Worm (Caenorhabditis elegans) whole organism, L1 larva: ENCODE results near the gene prdx-3.

Source experiments
- C16A3.4 ChIP-seq: fragments of 150-350 bp; optimal IDR thresholded peaks from 2 replicates; lab custom pipeline; 2014; ENCODE audit warnings: missing biosample characterization, missing genetic modification characterization
- C34B4.2 ChIP-seq: sonication (generic microtip); optimal IDR thresholded peaks from 2 replicates; lab custom pipeline; 2017; ENCODE audit warnings: mild to moderate bottlenecking, missing genetic modification characterization, missing compliant biosample characterization
- Y116A8C.19 ChIP-seq: sonication (generic microtip); optimal IDR thresholded peaks from 2 replicates; lab custom pipeline; 2016; ENCODE audit warnings: missing compliant biosample characterization, missing genetic modification characterization, borderline replicate concordance
- aly-2 ChIP-seq: fragments of 150-350 bp; optimal IDR thresholded peaks from 2 replicates; lab custom pipeline; 2014; ENCODE audit warnings: missing biosample characterization, missing genetic modification characterization
- ama-1 ChIP-seq: fragments of 150-350 bp; optimal IDR thresholded peaks from 2 replicates; lab custom pipeline; 2014
- ceh-63 ChIP-seq: fragments of 200-800 bp; sonication (Bioruptor generic); optimal IDR thresholded peaks from 2 replicates; lab custom pipeline; 2018; ENCODE audit warnings: mild to moderate bottlenecking, missing genetic modification characterization, missing compliant biosample characterization
- ceh-8 ChIP-seq: fragments of 200-800 bp; sonication (Bioruptor generic); optimal IDR thresholded peaks from 2 replicates; lab custom pipeline; 2018; ENCODE audit warnings: mild to moderate bottlenecking, missing genetic modification characterization, moderate library complexity, missing compliant biosample characterization
- ceh-82 ChIP-seq, 3 experiments: fragments of 150-350 bp in 1 of 3; sonication (generic microtip) in 2 of 3; optimal IDR thresholded peaks; 2 replicates each; lab custom pipeline; 2014 to 2017; ENCODE audit warnings: missing biosample characterization in 3 of 3, missing genetic modification characterization in 3 of 3
- ceh-88 ChIP-seq: fragments of 200-800 bp; sonication (Bioruptor generic); IDR thresholded peaks from 2 replicates; pipeline ENCODE4 v1.3.6; 2022; ENCODE audit warnings: missing genetic modification characterization, missing compliant biosample characterization
- ceh-90 ChIP-seq: sonication (generic microtip); optimal IDR thresholded peaks from 2 replicates; lab custom pipeline; 2016; ENCODE audit warnings: missing genetic modification characterization, missing compliant biosample characterization
- dpl-1 ChIP-seq, 3 experiments: fragments of 150-350 bp in 2 of 3; sonication (generic microtip) in 1 of 3; optimal IDR thresholded peaks; 2 replicates each; lab custom pipeline; 2014 to 2017; ENCODE audit warnings: missing biosample characterization in 3 of 3, missing genetic modification characterization in 3 of 3, missing genetic modification reagents in 3 of 3
- dsc-1 ChIP-seq: sonication (generic microtip); optimal IDR thresholded peaks from 2 replicates; lab custom pipeline; 2016; ENCODE audit warnings: mild to moderate bottlenecking, missing genetic modification characterization, missing compliant biosample characterization
- efl-1 ChIP-seq, 4 experiments: fragments of 150-350 bp; optimal IDR thresholded peaks in 3 of 4; peaks in 1 of 4; 1 replicate in 1 of 4; 2 replicates in 3 of 4; lab custom pipeline; 2014; ENCODE audit warnings: missing biosample characterization in 2 of 4, missing genetic modification characterization in 2 of 4, missing genetic modification reagents in 2 of 4
- efl-3 ChIP-seq: fragments of 200-800 bp; sonication (Bioruptor generic); optimal IDR thresholded peaks from 2 replicates; lab custom pipeline; 2018; ENCODE audit warnings: mild to moderate bottlenecking, missing genetic modification characterization, missing compliant biosample characterization
- egl-13 ChIP-seq: sonication (generic microtip); optimal IDR thresholded peaks from 2 replicates; lab custom pipeline; 2016; ENCODE audit warnings: missing genotype, missing genetic modification reagents, missing genetic modification characterization, missing compliant biosample characterization
- elt-2 ChIP-seq: sonication (generic microtip); optimal IDR thresholded peaks from 2 replicates; lab custom pipeline; 2016; ENCODE audit warnings: missing genetic modification characterization, mild to moderate bottlenecking, inconsistent platforms, missing compliant biosample characterization, missing genetic modification reagents
- elt-3 ChIP-seq, 6 experiments: fragments of 150-350 bp in 1 of 6; sonication (generic microtip); optimal IDR thresholded peaks; 2 replicates each; lab custom pipeline; 2017 to 2018; ENCODE audit warnings: missing biosample characterization in 6 of 6, missing genetic modification characterization in 6 of 6, inconsistent platforms in 1 of 6
- ets-5 ChIP-seq: fragments of 200-800 bp; sonication (Bioruptor generic); IDR thresholded peaks from 2 replicates; pipeline ENCODE4 v1.3.6; 2022; ENCODE audit warnings: missing genetic modification characterization, missing compliant biosample characterization
- fkh-8 ChIP-seq: sonication (generic microtip); optimal IDR thresholded peaks from 2 replicates; lab custom pipeline; 2016; ENCODE audit warnings: mild to moderate bottlenecking, missing genetic modification characterization, missing compliant biosample characterization
- fos-1 ChIP-seq: fragments of 150-350 bp; optimal IDR thresholded peaks from 2 replicates; lab custom pipeline; 2014; ENCODE audit warnings: missing biosample characterization, missing genetic modification characterization
- grh-1 ChIP-seq: fragments of 200-800 bp; sonication (Bioruptor generic); IDR thresholded peaks from 2 replicates; pipeline ENCODE4 v1.3.6; 2022; ENCODE audit warnings: missing genetic modification reagents, missing genetic modification characterization, missing compliant biosample characterization
- hlh-17 ChIP-seq: fragments of 200-800 bp; sonication (Bioruptor generic); optimal IDR thresholded peaks from 2 replicates; lab custom pipeline; 2018; ENCODE audit warnings: missing genetic modification characterization, mild to moderate bottlenecking, missing compliant biosample characterization, moderate library complexity, borderline replicate concordance
- lin-35 ChIP-seq, 2 experiments: fragments of 150-350 bp; optimal IDR thresholded peaks; 2 replicates each; lab custom pipeline; 2014; ENCODE audit warnings: missing biosample characterization in 2 of 2, missing genetic modification characterization in 2 of 2, missing genetic modification reagents in 2 of 2
- lsy-2 ChIP-seq, 2 experiments: fragments of 150-350 bp; optimal IDR thresholded peaks; 2 replicates each; lab custom pipeline; 2014; ENCODE audit warnings: missing biosample characterization in 2 of 2, missing genetic modification characterization in 2 of 2
- mab-9 ChIP-seq: fragments of 200-800 bp; sonication (Bioruptor generic); IDR thresholded peaks from 2 replicates; pipeline ENCODE4 v1.3.6; 2022; ENCODE audit warnings: missing genetic modification reagents, missing genetic modification characterization, missing compliant biosample characterization
- mep-1 ChIP-seq: fragments of 150-350 bp; optimal IDR thresholded peaks from 2 replicates; lab custom pipeline; 2014; ENCODE audit warnings: missing biosample characterization, missing genetic modification characterization
- nhr-12 ChIP-seq: sonication (generic microtip); optimal IDR thresholded peaks from 2 replicates; lab custom pipeline; 2017; ENCODE audit warnings: missing biosample characterization, missing genetic modification characterization
- nhr-19 ChIP-seq: fragments of 200-800 bp; sonication (Bioruptor generic); conservative IDR thresholded peaks from 2 replicates; pipeline ENCODE4 v1.3.6; 2022; ENCODE audit warnings: missing genetic modification characterization, missing compliant biosample characterization
- nhr-28 ChIP-seq: fragments of 150-350 bp; optimal IDR thresholded peaks from 2 replicates; lab custom pipeline; 2014; ENCODE audit warnings: missing biosample characterization, missing genetic modification characterization
- nhr-71 ChIP-seq: sonication (generic microtip); optimal IDR thresholded peaks from 2 replicates; lab custom pipeline; 2016; ENCODE audit warnings: mild to moderate bottlenecking, missing genetic modification characterization, moderate library complexity, missing compliant biosample characterization
- nhr-77 ChIP-seq: fragments of 150-350 bp; optimal IDR thresholded peaks from 2 replicates; lab custom pipeline; 2014; ENCODE audit warnings: missing biosample characterization, missing genetic modification characterization
- nhr-84 ChIP-seq: sonication (generic microtip); optimal IDR thresholded peaks from 2 replicates; lab custom pipeline; 2017; ENCODE audit warnings: missing biosample characterization, missing genetic modification characterization
- nhr-85 ChIP-seq: sonication (generic microtip); peaks from one replicate; lab custom pipeline; 2016; ENCODE audit warnings: missing genetic modification characterization, inconsistent platforms, missing compliant biosample characterization
- nhr-90 ChIP-seq: sonication (generic microtip); optimal IDR thresholded peaks from 2 replicates; lab custom pipeline; 2016; ENCODE audit warnings: mild to moderate bottlenecking, missing genetic modification characterization, missing compliant biosample characterization; ENCODE audit not compliant: poor library complexity
- pag-3 ChIP-seq: sonication (generic microtip); optimal IDR thresholded peaks from 2 replicates; lab custom pipeline; 2017; ENCODE audit warnings: missing genetic modification characterization, mild to moderate bottlenecking, missing compliant biosample characterization, antibody characterized with exemption, borderline replicate concordance; ENCODE audit not compliant: insufficient read depth
- pax-3 ChIP-seq: fragments of 200-800 bp; sonication (Bioruptor generic); optimal IDR thresholded peaks from 2 replicates; lab custom pipeline; 2018; ENCODE audit warnings: mild to moderate bottlenecking, missing genetic modification characterization, moderate library complexity, missing compliant biosample characterization
- pqm-1 ChIP-seq: sonication (generic microtip); optimal IDR thresholded peaks from 3 replicates; lab custom pipeline; 2017; ENCODE audit warnings: missing biosample characterization, missing genetic modification characterization
- rnt-1 ChIP-seq: sonication (generic microtip); optimal IDR thresholded peaks from 2 replicates; lab custom pipeline; 2016; ENCODE audit warnings: mild to moderate bottlenecking, missing genetic modification characterization, moderate library complexity, missing compliant biosample characterization
- snpc-4 ChIP-seq: fragments of 150-350 bp; optimal IDR thresholded peaks from 2 replicates; lab custom pipeline; 2014; ENCODE audit warnings: missing biosample characterization, missing genetic modification characterization
- snu-23 ChIP-seq: sonication (generic microtip); optimal IDR thresholded peaks from 2 replicates; lab custom pipeline; 2016; ENCODE audit warnings: missing genetic modification characterization, missing compliant biosample characterization
- sptf-1 ChIP-seq: fragments of 150-350 bp; optimal IDR thresholded peaks from 2 replicates; lab custom pipeline; 2014; ENCODE audit warnings: missing biosample characterization, missing genetic modification characterization
- tbx-2 ChIP-seq: sonication (generic microtip); optimal IDR thresholded peaks from 2 replicates; lab custom pipeline; 2016; ENCODE audit warnings: missing genetic modification characterization, missing compliant biosample characterization
- tlp-1 ChIP-seq: fragments of 150-350 bp; optimal IDR thresholded peaks from 2 replicates; lab custom pipeline; 2014; ENCODE audit warnings: missing biosample characterization, missing genetic modification characterization
- unc-30 ChIP-seq: sonication (generic microtip); optimal IDR thresholded peaks from 2 replicates; lab custom pipeline; 2017; ENCODE audit warnings: missing biosample characterization, missing genetic modification characterization
- unc-98 ChIP-seq: fragments of 200-800 bp; sonication (Bioruptor generic); IDR thresholded peaks from 2 replicates; pipeline ENCODE4 v1.3.6; 2022; ENCODE audit warnings: missing genetic modification characterization, missing compliant biosample characterization
- ztf-11 ChIP-seq, 2 experiments: sonication (generic microtip); optimal IDR thresholded peaks; 2 replicates each; lab custom pipeline; 2016 to 2017; ENCODE audit warnings: missing genetic modification characterization in 2 of 2, missing biosample characterization in 1 of 2, missing compliant biosample characterization in 1 of 2

Gene prdx-3

DNA sequence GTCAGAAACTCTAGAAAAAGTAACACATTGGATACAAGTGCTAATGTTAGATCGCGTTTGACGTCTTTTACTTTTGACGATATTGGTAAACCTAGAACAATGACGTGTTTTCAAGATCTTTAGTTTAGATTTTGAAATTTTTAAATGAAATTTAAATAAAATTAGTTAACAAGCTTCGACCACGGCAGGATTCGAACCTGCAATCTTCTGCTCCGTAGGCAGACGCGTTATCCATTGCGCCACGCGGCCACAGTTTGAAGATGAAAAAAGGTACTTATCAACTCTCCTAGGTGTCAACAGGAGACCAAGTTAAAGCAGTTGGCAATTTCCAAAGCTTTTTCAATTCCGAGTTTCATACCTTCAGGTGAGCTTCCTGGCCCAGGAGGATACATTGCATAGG, 42.1 kb downstream of the prdx-3 start:
- TF ChIP-seq mep-1 (tag; lab: Kevin White, UChicago) (no peak), Y116A8C.19 (no peak), tbx-2 (tag; lab: Kevin White, UChicago) (no peak), nhr-90 (tag; lab: Kevin White, UChicago) (no peak), pqm-1 (tag; lab: Kevin White, UChicago) (no peak), lin-35 (GFP tag; optimal IDR thresholded peaks at IDR 0.05; lab: Kevin White, UChicago) (peak in 1 of 2 experiments; percentile 34), dsc-1 (tag; lab: Kevin White, UChicago) (no peak), fkh-8 (tag; lab: Kevin White, UChicago) (no peak), snu-23 (GFP tag; lab: Kevin White, UChicago) (peak; percentile 13), fos-1 (no peak), unc-30 (tag; lab: Kevin White, UChicago) (no peak), lsy-2 (tag; optimal IDR thresholded peaks at IDR 0.05; lab: Kevin White, UChicago) (peak in 1 of 2 experiments; percentile 35), pax-3 (no peak), C16A3.4 (tag; lab: Kevin White, UChicago) (no peak), ama-1 (lab: Kevin White, UChicago) (no peak), unc-98 (GFP tag; lab: Robert Waterston, UW) (no peak), grh-1 (GFP tag; lab: Robert Waterston, UW) (no peak), mab-9 (GFP tag; lab: Robert Waterston, UW) (no peak), pag-3 (tag; lab: Kevin White, UChicago) (no peak), hlh-17 (GFP tag; lab: Kevin White, UChicago) (no peak), sptf-1 (tag; lab: Kevin White, UChicago) (no peak), rnt-1 (tag; lab: Kevin White, UChicago) (peak; percentile 30), nhr-19 (GFP tag; lab: Robert Waterston, UW) (no peak), nhr-84 (tag; lab: Kevin White, UChicago) (no peak), ceh-88 (GFP tag; lab: Robert Waterston, UW) (no peak), ceh-63 (GFP tag; lab: Kevin White, UChicago) (no peak), tlp-1 (tag; lab: Kevin White, UChicago) (no peak), elt-3 (tag; optimal IDR thresholded peaks at IDR 0.05; lab: Kevin White, UChicago) (no peak), nhr-12 (tag; lab: Kevin White, UChicago) (no peak), ceh-90 (no peak), dpl-1 (GFP tag; optimal IDR thresholded peaks at IDR 0.05; lab: Kevin White, UChicago) (no peak), efl-1 (optimal IDR thresholded peaks at IDR 0.05; lab: Kevin White, UChicago) (peak in 1 of 2 experiments; percentile 14), efl-1 (GFP tag; optimal IDR thresholded peaks at IDR 0.05 in 1 of 2; lab: Kevin White, UChicago) (no peak), ceh-8 (GFP tag; lab: Kevin White, UChicago) (no peak), efl-3 (GFP tag; lab: Kevin White, UChicago) (no peak), nhr-77 (tag; lab: Kevin White, UChicago) (no peak), nhr-28 (no peak), nhr-71 (tag; lab: Kevin White, UChicago) (no peak), nhr-85 (tag; lab: Kevin White, UChicago) (peak; percentile 60), ztf-11 (tag; optimal IDR thresholded peaks at IDR 0.05; lab: Kevin White, UChicago) (no peak), aly-2 (tag; lab: Kevin White, UChicago) (no peak), C34B4.2 (no peak), egl-13 (tag; lab: Kevin White, UChicago) (no peak), ets-5 (GFP tag; lab: Robert Waterston, UW) (no peak), snpc-4 (tag; lab: Kevin White, UChicago) (no peak), ceh-82 (tag; optimal IDR thresholded peaks at IDR 0.05; lab: Kevin White, UChicago) (no peak), elt-2 (tag; lab: Kevin White, UChicago) (no peak)
